Fruit fly (Drosophila melanogaster): ENCODE results near the gene CG1812.

The CG1812 gene

dm6 chrX:20480382-20480781 is 31.0 kb upstream of the CG1812 start (continued):
- peak; percentile 63 for TF ChIP-seq CG12155 (GFP tag; optimal IDR thresholded peaks at IDR 0.05)
- peak; percentile 22 for TF ChIP-seq fd102C (GFP tag; optimal IDR thresholded peaks at IDR 0.05)
- TF ChIP-seq CG32532 (GFP tag; IDR thresholded peaks at IDR 0.05): no peak
- TF ChIP-seq ind (GFP tag; optimal IDR thresholded peaks at IDR 0.05): peak; percentile 76
- TF ChIP-seq CHES-1-like (GFP tag; optimal IDR thresholded peaks at IDR 0.05): peak; percentile 68
- no peak for TF ChIP-seq Mrtf (GFP tag; IDR thresholded peaks at IDR 0.05)
- TF ChIP-seq Dref (GFP tag; IDR thresholded peaks at IDR 0.05): no peak
- TF ChIP-seq oc (tag; optimal IDR thresholded peaks at IDR 0.05): peak; percentile 64
- TF ChIP-seq Ravus (GFP tag; IDR thresholded peaks at IDR 0.05): no peak
- TF ChIP-seq Atf-2 (GFP tag; optimal IDR thresholded peaks at IDR 0.05): peak; percentile 68
- TF ChIP-seq ac (GFP tag; optimal IDR thresholded peaks at IDR 0.05): peak; percentile 13
- peak; percentile 52 for TF ChIP-seq CG10462 (GFP tag; optimal IDR thresholded peaks at IDR 0.05)
- peak; percentile 81 for TF ChIP-seq CG34422 (GFP tag; IDR thresholded peaks at IDR 0.05)
- no peak for TF ChIP-seq CG11093 (GFP tag; IDR thresholded peaks at IDR 0.05)
- TF ChIP-seq D19B (GFP tag; optimal IDR thresholded peaks at IDR 0.05): peak; percentile 23
- no peak for TF ChIP-seq bbx (GFP tag; IDR thresholded peaks at IDR 0.05; ENCODE audit: partially characterized antibody)
- peak; percentile 68; the same call in 1 of the 2 replicates for TF ChIP-seq bowl (GFP tag; IDR thresholded peaks at IDR 0.05)
- peak; percentile 46 for TF ChIP-seq gcm (GFP tag; optimal IDR thresholded peaks at IDR 0.05)
- TF ChIP-seq Dip2 (GFP tag; IDR thresholded peaks at IDR 0.05): no peak
- TF ChIP-seq Fer2 (tag; optimal IDR thresholded peaks at IDR 0.05): no peak
- TF ChIP-seq crol (GFP tag; IDR thresholded peaks at IDR 0.05): 0 out of 2 replicates have a peak, but pooled peaks have one; percentile 21
- no peak for TF ChIP-seq Bgb (GFP tag; IDR thresholded peaks at IDR 0.05; ENCODE audit: partially characterized antibody)
- no peak for TF ChIP-seq CG2678 (tag; optimal IDR thresholded peaks at IDR 0.05)
- no peak for TF ChIP-seq kah (GFP tag; optimal IDR thresholded peaks at IDR 0.05)
- TF ChIP-seq fd3F (GFP tag; optimal IDR thresholded peaks at IDR 0.05): peak; percentile 49
- TF ChIP-seq CG4424 (GFP tag; optimal IDR thresholded peaks at IDR 0.05): peak; percentile 73
- 0 out of 2 replicates have a peak, but pooled peaks have one; percentile 10 for TF ChIP-seq CG14667 (GFP tag; IDR thresholded peaks at IDR 0.05)
- no peak for TF ChIP-seq CG13296 (GFP tag; optimal IDR thresholded peaks at IDR 0.05)
- TF ChIP-seq onecut (GFP tag; IDR thresholded peaks at IDR 0.05): peak; percentile 42; the same call in 1 of the 2 replicates
- 0 out of 2 replicates have a peak, but pooled peaks have one; percentile 12 for TF ChIP-seq CG11247 (GFP tag; IDR thresholded peaks at IDR 0.05)
- TF ChIP-seq z (GFP tag; IDR thresholded peaks at IDR 0.05): no peak
- no peak for TF ChIP-seq p53 (GFP tag; optimal IDR thresholded peaks at IDR 0.05)
- no peak for TF ChIP-seq Gug (GFP tag; IDR thresholded peaks at IDR 0.05)
- TF ChIP-seq CG2120 (GFP tag; optimal IDR thresholded peaks at IDR 0.05): peak; percentile 85
- no peak for TF ChIP-seq CG13894 (tag; optimal IDR thresholded peaks at IDR 0.05)
- TF ChIP-seq Rfx (GFP tag; IDR thresholded peaks at IDR 0.05): peak; percentile 61
- TF ChIP-seq Fer3 (tag; optimal IDR thresholded peaks at IDR 0.05): peak; percentile 69
- TF ChIP-seq NC2β (GFP tag; optimal IDR thresholded peaks at IDR 0.05): peak; percentile 69
- TF ChIP-seq row (GFP tag; IDR thresholded peaks at IDR 0.05): peak; percentile 79
- no peak for TF ChIP-seq Hand (GFP tag; optimal IDR thresholded peaks at IDR 0.05)
- TF ChIP-seq tx (GFP tag; optimal IDR thresholded peaks at IDR 0.05): peak; percentile 66
- peak; percentile 11 for TF ChIP-seq CG4282 (GFP tag; optimal IDR thresholded peaks at IDR 0.05)
- TF ChIP-seq dysf (GFP tag; IDR thresholded peaks at IDR 0.05): peak; percentile 60; the same call in 2 of the 3 replicates
- no peak for TF ChIP-seq dati (GFP tag; IDR thresholded peaks at IDR 0.05)
- peak; percentile 66 for TF ChIP-seq tin (GFP tag; optimal IDR thresholded peaks at IDR 0.05)
- TF ChIP-seq Ada2b (GFP tag; IDR thresholded peaks at IDR 0.05): peak; percentile 76
- TF ChIP-seq Mes4 (GFP tag; optimal IDR thresholded peaks at IDR 0.05): peak; percentile 61
- TF ChIP-seq az2 (GFP tag; optimal IDR thresholded peaks at IDR 0.05): peak; percentile 78
- peak; percentile 72 for TF ChIP-seq Six4 (GFP tag; optimal IDR thresholded peaks at IDR 0.05)
- TF ChIP-seq D (optimal IDR thresholded peaks at IDR 0.05): no peak
- TF ChIP-seq D (GFP tag; optimal IDR thresholded peaks at IDR 0.05): peak; percentile 47
- TF ChIP-seq Ssrp (tag; optimal IDR thresholded peaks at IDR 0.05): peak; percentile 66
